Worm (Caenorhabditis elegans) whole organism, midembryonic: Measurements from ENCODE around the gene W06G6.17.

Experiments used
- T22C8.4 ChIP-seq: fragments of 200-800 bp; sonication (Bioruptor generic); IDR thresholded peaks from 2 replicates; pipeline ENCODE4 v1.3.6; 2022; ENCODE audit warnings: missing genetic modification characterization, missing compliant biosample characterization
- cog-1 ChIP-seq: sonication (generic microtip); optimal IDR thresholded peaks from 2 replicates; lab custom pipeline; 2016; ENCODE audit warnings: missing genetic modification characterization, missing compliant biosample characterization
- flt-1 ChIP-seq: fragments of 200-800 bp; sonication (Bioruptor generic); IDR thresholded peaks from 2 replicates; pipeline ENCODE4 v1.3.6; 2022; ENCODE audit warnings: missing genetic modification characterization, missing compliant biosample characterization
- klf-2 ChIP-seq: fragments of 200-800 bp; sonication (Bioruptor generic); conservative IDR thresholded peaks from 2 replicates; pipeline ENCODE4 v1.3.6; 2022; ENCODE audit warnings: missing genetic modification reagents, missing genetic modification characterization, missing compliant biosample characterization
- ref-1 ChIP-seq: fragments of 200-800 bp; sonication (Bioruptor generic); conservative IDR thresholded peaks from 2 replicates; pipeline ENCODE4 v1.3.6; 2022; ENCODE audit warnings: missing genetic modification reagents, missing genetic modification characterization, missing compliant biosample characterization
- tab-1 ChIP-seq: fragments of 200-800 bp; sonication (Bioruptor generic); IDR thresholded peaks from 2 replicates; pipeline ENCODE4 v1.3.6; 2022; ENCODE audit warnings: missing genetic modification characterization, missing compliant biosample characterization
- ztf-23 ChIP-seq: fragments of 200-800 bp; sonication (Bioruptor generic); IDR thresholded peaks from 2 replicates; pipeline ENCODE4 v1.3.6; 2022; ENCODE audit warnings: missing genetic modification reagents, missing genetic modification characterization, missing compliant biosample characterization
- ztf-29 ChIP-seq: fragments of 200-800 bp; sonication (Bioruptor generic); IDR thresholded peaks from 2 replicates; pipeline ENCODE4 v1.3.6; 2022; ENCODE audit warnings: missing genetic modification reagents, missing genetic modification characterization, missing compliant biosample characterization

ce11 chrV:16620874-16621273, 24.2 kb downstream of the W06G6.17 start, which contains the start of gene Y70C5A.3:
- TF ChIP-seq tab-1 (GFP tag; lab: Robert Waterston, UW) (no peak), klf-2 (GFP tag; lab: Robert Waterston, UW) (no peak), ref-1 (GFP tag; lab: Robert Waterston, UW) (no peak), flt-1 (GFP tag; lab: Robert Waterston, UW) (no peak), ztf-23 (GFP tag; lab: Robert Waterston, UW) (no peak), ztf-29 (GFP tag; lab: Robert Waterston, UW) (no peak), T22C8.4 (GFP tag; lab: Robert Waterston, UW) (no peak), cog-1 (tag; lab: Kevin White, UChicago) (no peak)
